Fruit fly (Drosophila melanogaster) whole organism, adult: ENCODE measurements around the gene Orct.

Source experiments
- CG11617 ChIP-seq: fragments of 200-800 bp; sonication (Bioruptor generic); optimal IDR thresholded peaks from 2 replicates; lab custom pipeline; 2017; ENCODE audit warnings: mild to moderate bottlenecking, missing biosample characterization, missing genetic modification reagents, missing genetic modification characterization
- CG12768 ChIP-seq: fragments of 200-800 bp; sonication (Bioruptor generic); optimal IDR thresholded peaks from 2 replicates; lab custom pipeline; 2017; ENCODE audit warnings: missing biosample characterization, missing genetic modification characterization, mild to moderate bottlenecking, moderate library complexity, missing genetic modification reagents
- CG14711 ChIP-seq: fragments of 200-800 bp; sonication (Bioruptor generic); optimal IDR thresholded peaks from 2 replicates; lab custom pipeline; 2018; ENCODE audit warnings: missing biosample characterization, mild to moderate bottlenecking, missing genetic modification characterization, moderate library complexity
- CG1620 ChIP-seq: fragments of 200-800 bp; sonication (Bioruptor generic); optimal IDR thresholded peaks from 2 replicates; lab custom pipeline; 2016; ENCODE audit warnings: missing biosample characterization, missing genetic modification characterization
- CG33017 ChIP-seq: fragments of 200-800 bp; sonication (Bioruptor generic); optimal IDR thresholded peaks from 2 replicates; lab custom pipeline; 2018; ENCODE audit warnings: missing biosample characterization, mild to moderate bottlenecking, missing genetic modification characterization, moderate library complexity
- CG5204 ChIP-seq: fragments of 200-800 bp; sonication (Bioruptor generic); optimal IDR thresholded peaks from 2 replicates; lab custom pipeline; 2016; ENCODE audit warnings: missing biosample characterization, missing genetic modification characterization
- CG7101 ChIP-seq: fragments of 200-800 bp; sonication (Bioruptor generic); optimal IDR thresholded peaks from 2 replicates; lab custom pipeline; 2018; ENCODE audit warnings: missing biosample characterization, mild to moderate bottlenecking, missing genetic modification characterization, moderate library complexity
- Crg-1 ChIP-seq: fragments of 200-800 bp; sonication (Bioruptor generic); optimal IDR thresholded peaks from 2 replicates; lab custom pipeline; 2016; ENCODE audit warnings: missing biosample characterization, missing genetic modification characterization
- Hr96 ChIP-seq: fragments of 200-800 bp; sonication (Bioruptor generic); optimal IDR thresholded peaks from 2 replicates; lab custom pipeline; 2016; ENCODE audit warnings: missing biosample characterization, missing genetic modification characterization
- Mnt ChIP-seq: fragments of 200-800 bp; sonication (Bioruptor generic); optimal IDR thresholded peaks from 2 replicates; lab custom pipeline; 2016; ENCODE audit warnings: missing biosample characterization, mild to moderate bottlenecking, missing genetic modification characterization
- cic ChIP-seq: fragments of 200-800 bp; sonication (Bioruptor generic); optimal IDR thresholded peaks from 2 replicates; lab custom pipeline; 2017; ENCODE audit warnings: missing biosample characterization, mild to moderate bottlenecking, missing genetic modification characterization, moderate library complexity
- cnc ChIP-seq, 2 experiments: fragments of >200 bp; optimal IDR thresholded peaks; 2 replicates each; lab custom pipeline; 2017
- kay ChIP-seq: fragments of 200-800 bp; sonication (Bioruptor generic); peaks from one replicate; lab custom pipeline; 2016; ENCODE audit warnings: missing biosample characterization, missing genetic modification characterization, borderline replicate concordance
- pad ChIP-seq: fragments of 200-800 bp; sonication (Bioruptor generic); optimal IDR thresholded peaks from 3 replicates; lab custom pipeline; 2017; ENCODE audit warnings: missing biosample characterization, missing genetic modification characterization, mild to moderate bottlenecking, moderate library complexity, missing genetic modification reagents
- tj ChIP-seq: fragments of 200-800 bp; sonication (Bioruptor generic); optimal IDR thresholded peaks from 3 replicates; lab custom pipeline; 2017; ENCODE audit warnings: missing biosample characterization, mild to moderate bottlenecking, missing genetic modification characterization, moderate library complexity
- toe ChIP-seq: fragments of 200-800 bp; sonication (Bioruptor generic); optimal IDR thresholded peaks from 2 replicates; lab custom pipeline; 2016; ENCODE audit warnings: missing biosample characterization, missing genetic modification characterization

Gene Orct

dm6 chr3R:24319083-24319381 lies 43.0 kb downstream of the Orct start:
- TF ChIP-seq tj (GFP tag; lab: Kevin White, UChicago) = no peak
- no peak for TF ChIP-seq CG14711 (tag; lab: Kevin White, UChicago)
- TF ChIP-seq toe = no peak
- no peak for TF ChIP-seq cnc (optimal IDR thresholded peaks at IDR 0.05; lab: Kevin White, UChicago)
- TF ChIP-seq CG5204 (GFP tag; lab: Kevin White, UChicago) = no peak
- no peak for TF ChIP-seq CG7101 (tag; lab: Kevin White, UChicago)
- no peak for TF ChIP-seq CG1620 (GFP tag; lab: Kevin White, UChicago)
- no peak for TF ChIP-seq Hr96 (GFP tag; lab: Kevin White, UChicago)
- TF ChIP-seq Crg-1 = no peak
- TF ChIP-seq pad = no peak
- no peak for TF ChIP-seq cic (GFP tag; lab: Kevin White, UChicago)
- TF ChIP-seq CG11617 (GFP tag; lab: Kevin White, UChicago) = no peak
- no peak for TF ChIP-seq CG12768
- TF ChIP-seq kay (GFP tag; lab: Kevin White, UChicago) = no peak

DNA sequence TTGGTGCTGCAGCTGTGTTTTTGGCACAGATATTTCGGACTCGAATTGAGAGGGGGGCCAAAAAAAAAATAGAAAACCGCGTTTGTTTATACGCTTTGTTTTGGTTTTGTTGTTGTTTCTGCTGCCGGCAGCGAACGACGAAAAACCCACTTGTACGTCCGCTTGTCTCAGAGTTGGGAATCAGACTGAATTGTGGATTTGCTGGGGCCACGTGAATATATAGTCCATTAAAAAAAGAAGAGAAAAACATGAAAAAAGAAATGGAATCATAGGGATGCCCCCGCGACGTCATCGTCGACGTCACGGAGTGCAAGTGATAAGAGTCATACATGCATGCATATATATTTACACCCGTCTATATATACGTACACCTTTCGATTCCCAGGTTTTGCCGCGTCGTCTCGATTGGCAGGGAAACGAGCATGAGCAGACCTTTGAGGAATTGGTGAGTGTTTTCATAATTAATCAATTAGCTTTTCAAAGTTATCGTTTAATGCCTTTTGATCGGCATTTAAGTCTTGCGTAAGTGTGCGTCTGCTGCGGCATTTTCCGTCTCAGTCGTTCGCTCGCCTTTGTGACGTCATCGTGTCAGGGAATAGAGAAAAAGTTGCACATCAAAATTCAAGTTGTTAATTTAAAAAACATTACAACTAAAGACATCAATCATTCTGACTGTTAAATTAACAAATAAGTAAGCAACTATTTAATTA lies 43.7 kb downstream of the Orct start:
- TF ChIP-seq kay (GFP tag; lab: Kevin White, UChicago) (peak; percentile 97), Mnt (GFP tag; lab: Kevin White, UChicago) (peak; percentile 70), CG33017 (tag; lab: Kevin White, UChicago) (no peak), CG12768 (peak; percentile 39), tj (GFP tag; lab: Kevin White, UChicago) (peak; percentile 58)

dm6 chr3R:24320342-24320711 lies 44.3 kb downstream of the Orct start:
- no peak for TF ChIP-seq cic (GFP tag; lab: Kevin White, UChicago)
- TF ChIP-seq CG12768 = peak; percentile 5
- TF ChIP-seq Mnt (GFP tag; lab: Kevin White, UChicago) = peak; percentile 42
